Fruit fly (Drosophila melanogaster): ENCODE measurements around the gene rush.

dm6 chrX:1465707-1466504 is 12.4 kb upstream of the rush start, which contains the start of the genes O-fut2 and CG14777:
- TF ChIP-seq rn (GFP tag; IDR thresholded peaks at IDR 0.05) (0 out of 2 replicates have a peak, but pooled peaks have one; percentile 28), gl (tag; optimal IDR thresholded peaks at IDR 0.05) (no peak), CG10348 (GFP tag; IDR thresholded peaks at IDR 0.05) (no peak), EcR (GFP tag; optimal IDR thresholded peaks at IDR 0.05) (no peak), CG13204 (GFP tag; optimal IDR thresholded peaks at IDR 0.05) (no peak), Pif1B (GFP tag; optimal IDR thresholded peaks at IDR 0.05) (peak; percentile 54), CG12605 (GFP tag; IDR thresholded peaks at IDR 0.05) (peak; percentile 22; the same call in 1 of the 2 replicates), CG17806 (tag; optimal IDR thresholded peaks at IDR 0.05) (peak; percentile 46), CG8301 (tag; optimal IDR thresholded peaks at IDR 0.05) (peak; percentile 51)

Measured in whole organism, pupa.